Worm (Caenorhabditis elegans): ENCODE measurements around the gene asp-12.

asp-12 gene

ce11 chrV:8247311-8248105 is 21.5 kb upstream of the asp-12 start (continued):
- no peak for TF ChIP-seq mef-2 (tag; optimal IDR thresholded peaks at IDR 0.05)
- TF ChIP-seq alr-1 (tag; optimal IDR thresholded peaks at IDR 0.05; ENCODE audit: borderline replicate concordance) = no peak
- TF ChIP-seq lin-13 (GFP tag; optimal IDR thresholded peaks at IDR 0.05) = peak; percentile 61
- no peak for TF ChIP-seq ceh-88 (GFP tag; IDR thresholded peaks at IDR 0.05)
- no peak for TF ChIP-seq skn-1 (tag; optimal IDR thresholded peaks at IDR 0.05)
- TF ChIP-seq unc-62 (GFP tag; optimal IDR thresholded peaks at IDR 0.05) = no peak
- peak; percentile 66; the same call in 1 of the 2 replicates for TF ChIP-seq grh-1 (GFP tag; IDR thresholded peaks at IDR 0.05)
- TF ChIP-seq elt-3 (tag; optimal IDR thresholded peaks at IDR 0.05) = peak in 3 of 6 experiments; percentile 50 to 76 (median 67)
- peak; percentile 85 for TF ChIP-seq lin-14 (GFP tag; optimal IDR thresholded peaks at IDR 0.05)
- TF ChIP-seq snpc-4 (tag; optimal IDR thresholded peaks at IDR 0.05) = peak; percentile 99
- TF ChIP-seq blmp-1 (tag; optimal IDR thresholded peaks at IDR 0.05) = no peak
- TF ChIP-seq swsn-7 (tag; optimal IDR thresholded peaks at IDR 0.05) = peak; percentile 86
- no peak for TF ChIP-seq egl-27 (tag; optimal IDR thresholded peaks at IDR 0.05)
- TF ChIP-seq ceh-63 (GFP tag; optimal IDR thresholded peaks at IDR 0.05) = no peak
- peak in 1 of 2 experiments; percentile 9 for TF ChIP-seq mdl-1 (tag; optimal IDR thresholded peaks at IDR 0.05)
- TF ChIP-seq ceh-90 (tag; optimal IDR thresholded peaks at IDR 0.05) = no peak
- TF ChIP-seq sox-4 (tag; optimal IDR thresholded peaks at IDR 0.05) = no peak
- peak; percentile 68 for TF ChIP-seq mep-1 (tag; optimal IDR thresholded peaks at IDR 0.05)
- no peak for TF ChIP-seq F16B12.6 (tag; optimal IDR thresholded peaks at IDR 0.05)
- peak; percentile 90 for TF ChIP-seq ama-1 (optimal IDR thresholded peaks at IDR 0.05)
- peak in 1 of 2 experiments; percentile 62 for TF ChIP-seq lin-35 (GFP tag; optimal IDR thresholded peaks at IDR 0.05)
- peak; percentile 90 for TF ChIP-seq elt-2 (tag; optimal IDR thresholded peaks at IDR 0.05)
- TF ChIP-seq fos-1 (tag; optimal IDR thresholded peaks at IDR 0.05) = peak; percentile 71
- no peak for TF ChIP-seq hlh-4 (tag; optimal IDR thresholded peaks at IDR 0.05)
- peak; percentile 18 for TF ChIP-seq fkh-4 (tag; optimal IDR thresholded peaks at IDR 0.05; ENCODE audit: borderline replicate concordance)
- TF ChIP-seq nhr-12 (tag; optimal IDR thresholded peaks at IDR 0.05) = no peak
- TF ChIP-seq vab-15 (tag; optimal IDR thresholded peaks at IDR 0.05) = no peak
- TF ChIP-seq mab-9 (GFP tag; IDR thresholded peaks at IDR 0.05) = 0 out of 2 replicates have a peak, but pooled peaks have one; percentile 26
- peak; percentile 13 for TF ChIP-seq C16A3.4 (tag; optimal IDR thresholded peaks at IDR 0.05)
- no peak for TF ChIP-seq ets-5 (GFP tag; IDR thresholded peaks at IDR 0.05)
- TF ChIP-seq fkh-8 (tag; optimal IDR thresholded peaks at IDR 0.05) = no peak
- TF ChIP-seq xbp-1 (tag; optimal IDR thresholded peaks at IDR 0.05) = peak; percentile 62
- TF ChIP-seq pag-3 (tag; optimal IDR thresholded peaks at IDR 0.05; ENCODE audit: borderline replicate concordance, insufficient read depth) = no peak
- peak; percentile 90 for TF ChIP-seq nhr-71 (tag; optimal IDR thresholded peaks at IDR 0.05)
- TF ChIP-seq aly-2 (tag; optimal IDR thresholded peaks at IDR 0.05) = peak; percentile 73
- no peak for TF ChIP-seq nhr-28 (tag; optimal IDR thresholded peaks at IDR 0.05)
- TF ChIP-seq sptf-1 (tag; optimal IDR thresholded peaks at IDR 0.05) = no peak
- no peak for TF ChIP-seq nhr-237 (tag; optimal IDR thresholded peaks at IDR 0.05)
- TF ChIP-seq dsc-1 (tag; optimal IDR thresholded peaks at IDR 0.05) = peak; percentile 67
- TF ChIP-seq unc-98 (GFP tag; IDR thresholded peaks at IDR 0.05) = no peak
- TF ChIP-seq C04F5.9 (tag; optimal IDR thresholded peaks at IDR 0.05) = peak; percentile 19
- no peak for TF ChIP-seq pax-3 (tag; optimal IDR thresholded peaks at IDR 0.05)
- peak; percentile 81 for TF ChIP-seq snu-23 (GFP tag; optimal IDR thresholded peaks at IDR 0.05)
- peak; percentile 34 for TF ChIP-seq sup-37 (GFP tag; optimal IDR thresholded peaks at IDR 0.05)
- no peak for TF ChIP-seq unc-30 (tag; optimal IDR thresholded peaks at IDR 0.05)
- peak; percentile 54 for TF ChIP-seq hpl-2 (GFP tag; optimal IDR thresholded peaks at IDR 0.05)
- TF ChIP-seq nhr-76 (tag; optimal IDR thresholded peaks at IDR 0.05) = peak; percentile 6
- TF ChIP-seq isw-1 (GFP tag; IDR thresholded peaks at IDR 0.05) = no peak
- peak; percentile 59 for TF ChIP-seq tbx-2 (tag; optimal IDR thresholded peaks at IDR 0.05)
- TF ChIP-seq ztf-4 (tag; optimal IDR thresholded peaks at IDR 0.05) = peak; percentile 24
- no peak for TF ChIP-seq nhr-11 (tag; optimal IDR thresholded peaks at IDR 0.05)
